Worm (Caenorhabditis elegans) whole organism, midembryonic: ENCODE data around the gene C46C2.3.

ENCODE experiments used
- T22C8.4 ChIP-seq: fragments of 200-800 bp; sonication (Bioruptor generic); IDR thresholded peaks from 2 replicates; pipeline ENCODE4 v1.3.6; 2022; ENCODE audit warnings: missing genetic modification characterization, missing compliant biosample characterization
- cog-1 ChIP-seq: sonication (generic microtip); optimal IDR thresholded peaks from 2 replicates; lab custom pipeline; 2016; ENCODE audit warnings: missing genetic modification characterization, missing compliant biosample characterization
- flt-1 ChIP-seq: fragments of 200-800 bp; sonication (Bioruptor generic); IDR thresholded peaks from 2 replicates; pipeline ENCODE4 v1.3.6; 2022; ENCODE audit warnings: missing genetic modification characterization, missing compliant biosample characterization
- med-1 ChIP-seq: sonication (generic microtip); optimal IDR thresholded peaks from 2 replicates; lab custom pipeline; 2017; ENCODE audit warnings: missing genetic modification characterization, mild to moderate bottlenecking, missing compliant biosample characterization, antibody characterized with exemption, missing genetic modification reagents; ENCODE audit not compliant: insufficient read depth
- ztf-23 ChIP-seq: fragments of 200-800 bp; sonication (Bioruptor generic); IDR thresholded peaks from 2 replicates; pipeline ENCODE4 v1.3.6; 2022; ENCODE audit warnings: missing genetic modification reagents, missing genetic modification characterization, missing compliant biosample characterization

DNA sequence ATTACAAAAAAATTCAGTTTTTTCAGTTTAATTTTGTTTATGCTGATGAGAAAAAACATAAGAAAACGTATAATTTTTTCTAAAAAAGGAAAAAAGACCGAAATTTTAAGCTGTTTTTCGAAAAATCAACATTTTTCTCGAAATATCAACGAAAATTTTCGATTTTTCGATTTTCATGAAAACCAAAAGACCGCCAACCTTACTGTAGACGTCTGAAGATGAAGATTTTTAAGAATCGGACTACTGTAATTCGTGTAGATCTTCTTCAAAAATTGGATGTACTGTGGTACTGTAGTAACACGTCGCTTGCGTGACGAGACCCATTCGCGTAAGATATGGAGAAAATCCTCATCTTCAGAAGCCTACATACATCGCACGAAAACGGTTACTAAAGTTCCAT lies 14.1 kb upstream of the C46C2.3 start:
- TF ChIP-seq flt-1 (GFP tag; lab: Robert Waterston, UW) = no peak
- no peak for TF ChIP-seq ztf-23 (GFP tag; lab: Robert Waterston, UW)
- TF ChIP-seq T22C8.4 = no peak
- TF ChIP-seq med-1 (GFP tag; lab: Kevin White, UChicago) = no peak
- no peak for TF ChIP-seq cog-1
